Fruit fly (Drosophila melanogaster): ENCODE data around the gene CG6729.

The CG6729 gene

dm6 chr2L:10769708-10770107, 26.0 kb upstream of the CG6729 start, which contains the start of gene CG6724 (continued):
- no peak for TF ChIP-seq Nf-YA (GFP tag; IDR thresholded peaks at IDR 0.05)

- TF ChIP-seq Optix (GFP tag; IDR thresholded peaks at IDR 0.05), result no peak
- no peak for TF ChIP-seq CkIIα-i1 (GFP tag; IDR thresholded peaks at IDR 0.05)
- no peak for TF ChIP-seq CG2202 (tag; optimal IDR thresholded peaks at IDR 0.05)
- TF ChIP-seq zf30C (GFP tag; optimal IDR thresholded peaks at IDR 0.05), result no peak
- no peak for TF ChIP-seq CG11085 (GFP tag; IDR thresholded peaks at IDR 0.05)
- peak; percentile 7 for TF ChIP-seq bab2 (GFP tag; optimal IDR thresholded peaks at IDR 0.05)
- no peak for TF ChIP-seq dysf (GFP tag; IDR thresholded peaks at IDR 0.05)
- TF ChIP-seq Meics (GFP tag; optimal IDR thresholded peaks at IDR 0.05), result no peak
- peak; percentile 13 for TF ChIP-seq pum (GFP tag; optimal IDR thresholded peaks at IDR 0.05)
- no peak for TF ChIP-seq CG13424 (tag; optimal IDR thresholded peaks at IDR 0.05)
- TF ChIP-seq her (GFP tag; optimal IDR thresholded peaks at IDR 0.05), result no peak
- TF ChIP-seq CG11560 (tag; IDR thresholded peaks at IDR 0.05), result no peak
- TF ChIP-seq CG9932 (GFP tag; IDR thresholded peaks at IDR 0.05), result peak; percentile 68
- peak; percentile 18; the same call in 1 of the 2 replicates for TF ChIP-seq sob (GFP tag; IDR thresholded peaks at IDR 0.05)
- peak; percentile 66 for TF ChIP-seq CG2120 (GFP tag; optimal IDR thresholded peaks at IDR 0.05)
- no peak for TF ChIP-seq CG4707 (GFP tag; optimal IDR thresholded peaks at IDR 0.05)
- no peak for TF ChIP-seq CG3163 (GFP tag; optimal IDR thresholded peaks at IDR 0.05)
- TF ChIP-seq CG15514 (GFP tag; optimal IDR thresholded peaks at IDR 0.05), result peak; percentile 70
- TF ChIP-seq dm (GFP tag; optimal IDR thresholded peaks at IDR 0.05), result peak; percentile 47
- no peak for TF ChIP-seq CG18764 (GFP tag; optimal IDR thresholded peaks at IDR 0.05)
- TF ChIP-seq usp (GFP tag; optimal IDR thresholded peaks at IDR 0.05), result no peak
- TF ChIP-seq peb (GFP tag; IDR thresholded peaks at IDR 0.05), result no peak
- TF ChIP-seq Dip3 (GFP tag; optimal IDR thresholded peaks at IDR 0.05), result peak; percentile 15
- no peak for TF ChIP-seq CG1529 (GFP tag; optimal IDR thresholded peaks at IDR 0.05)
- no peak for TF ChIP-seq Hr39 (optimal IDR thresholded peaks at IDR 0.05)
- TF ChIP-seq NfI (GFP tag; optimal IDR thresholded peaks at IDR 0.05), result peak; percentile 11
- no peak for TF ChIP-seq Xrp1 (GFP tag; IDR thresholded peaks at IDR 0.05)
- peak; percentile 4 for TF ChIP-seq Max (GFP tag; optimal IDR thresholded peaks at IDR 0.05)
- TF ChIP-seq tup (GFP tag; optimal IDR thresholded peaks at IDR 0.05), result no peak
- TF ChIP-seq sima (GFP tag; optimal IDR thresholded peaks at IDR 0.05), result no peak
- TF ChIP-seq Atf6 (GFP tag; IDR thresholded peaks at IDR 0.05), result no peak
- TF ChIP-seq luna (GFP tag; optimal IDR thresholded peaks at IDR 0.05), result no peak
- TF ChIP-seq Dfd (GFP tag; optimal IDR thresholded peaks at IDR 0.05), result no peak
- TF ChIP-seq Tbp (GFP tag; optimal IDR thresholded peaks at IDR 0.05), result no peak
- peak; percentile 49 for TF ChIP-seq CG32532 (GFP tag; IDR thresholded peaks at IDR 0.05)
- no peak for TF ChIP-seq fd96Cb (tag; optimal IDR thresholded peaks at IDR 0.05)
- TF ChIP-seq Ravus (GFP tag; IDR thresholded peaks at IDR 0.05), result no peak
- no peak for TF ChIP-seq Doc2 (GFP tag; IDR thresholded peaks at IDR 0.05)
- TF ChIP-seq gfzf (GFP tag; optimal IDR thresholded peaks at IDR 0.05), result peak; percentile 46
- TF ChIP-seq lmd (GFP tag; IDR thresholded peaks at IDR 0.05), result no peak
- no peak for TF ChIP-seq jing (GFP tag; optimal IDR thresholded peaks at IDR 0.05)
- no peak for TF ChIP-seq D (optimal IDR thresholded peaks at IDR 0.05)
- no peak for TF ChIP-seq D (GFP tag; optimal IDR thresholded peaks at IDR 0.05)
- TF ChIP-seq HmgD (GFP tag; optimal IDR thresholded peaks at IDR 0.05), result no peak
- no peak for TF ChIP-seq Blimp-1 (GFP tag; optimal IDR thresholded peaks at IDR 0.05)
- peak; percentile 48 for TF ChIP-seq cad (GFP tag; optimal IDR thresholded peaks at IDR 0.05)
- TF ChIP-seq yki (optimal IDR thresholded peaks at IDR 0.05), result no peak
- no peak for TF ChIP-seq shn (GFP tag; optimal IDR thresholded peaks at IDR 0.05)
- TF ChIP-seq CG7839 (tag; optimal IDR thresholded peaks at IDR 0.05), result no peak
- no peak for TF ChIP-seq Taf1 (GFP tag; IDR thresholded peaks at IDR 0.05)
- no peak for TF ChIP-seq CG6689 (GFP tag; IDR thresholded peaks at IDR 0.05)
These were observed 24.0 kb upstream of the CG6729 start, which contains the start of gene Ubc2 for dm6 chr2L:10767597-10768188. Gene Ubc2, minus strand, starts transcription at chr2L:10768006.

Data from whole organism, embryonic.